Worm (Caenorhabditis elegans) whole organism, midembryonic: ENCODE measurements around the gene lec-4.

Experiments
- T22C8.4 ChIP-seq: fragments of 200-800 bp; sonication (Bioruptor generic); IDR thresholded peaks from 2 replicates; pipeline ENCODE4 v1.3.6; 2022; ENCODE audit warnings: missing genetic modification characterization, missing compliant biosample characterization
- flt-1 ChIP-seq: fragments of 200-800 bp; sonication (Bioruptor generic); IDR thresholded peaks from 2 replicates; pipeline ENCODE4 v1.3.6; 2022; ENCODE audit warnings: missing genetic modification characterization, missing compliant biosample characterization
- med-1 ChIP-seq: sonication (generic microtip); optimal IDR thresholded peaks from 2 replicates; lab custom pipeline; 2017; ENCODE audit warnings: missing genetic modification characterization, mild to moderate bottlenecking, missing compliant biosample characterization, antibody characterized with exemption, missing genetic modification reagents; ENCODE audit not compliant: insufficient read depth
- tab-1 ChIP-seq: fragments of 200-800 bp; sonication (Bioruptor generic); IDR thresholded peaks from 2 replicates; pipeline ENCODE4 v1.3.6; 2022; ENCODE audit warnings: missing genetic modification characterization, missing compliant biosample characterization

DNA sequence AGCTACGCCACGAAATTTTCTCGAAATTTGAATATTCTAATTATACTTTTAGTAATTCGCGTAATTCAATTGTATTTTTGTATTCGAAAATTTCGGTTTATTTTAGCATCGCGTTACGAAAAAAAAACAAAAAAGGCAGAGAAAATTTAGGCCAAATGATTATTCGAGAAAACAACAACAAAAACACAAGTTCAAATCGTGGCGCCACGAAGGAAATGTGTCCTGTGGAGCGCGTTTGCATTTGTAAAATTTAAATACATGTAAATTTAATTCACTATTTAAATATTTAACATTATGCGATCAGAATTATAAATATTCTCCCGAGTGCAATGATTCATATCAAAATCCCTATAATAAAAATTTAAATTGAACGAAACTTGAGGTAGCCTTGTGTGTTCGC, 49.4 kb downstream of the lec-4 start:
- TF ChIP-seq T22C8.4 (GFP tag; lab: Robert Waterston, UW) = no peak
- no peak for TF ChIP-seq med-1 (GFP tag; lab: Kevin White, UChicago)
- no peak for TF ChIP-seq flt-1
- TF ChIP-seq tab-1 (GFP tag; lab: Robert Waterston, UW) = no peak
